Fruit fly (Drosophila melanogaster): ENCODE measurements around the gene SerRS-m.

DNA sequence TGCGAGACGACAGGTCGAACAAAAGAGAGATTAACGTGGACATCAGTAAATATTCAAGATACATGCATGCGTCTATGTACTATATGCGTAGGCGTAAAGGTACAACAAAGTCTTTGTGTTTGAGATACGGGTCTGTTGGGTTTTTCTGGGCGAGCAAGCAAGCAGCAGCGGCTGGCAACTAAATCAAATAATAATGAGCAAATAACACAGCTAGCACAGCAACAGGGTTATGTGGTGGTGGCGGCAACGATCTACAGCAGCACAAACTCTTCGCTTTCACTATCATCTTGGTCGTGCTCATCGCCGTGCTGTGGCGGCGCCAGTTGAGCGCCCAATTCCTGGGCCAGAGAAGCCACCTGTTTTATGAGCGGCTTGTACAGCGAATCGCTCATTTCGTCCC is 13.6 kb downstream of the SerRS-m start:
- TF ChIP-seq Sox14 (GFP tag; optimal IDR thresholded peaks at IDR 0.05) (no peak), vri (GFP tag; optimal IDR thresholded peaks at IDR 0.05) (no peak)

Measured in whole organism, prepupa.